Fruit fly (Drosophila melanogaster): ENCODE measurements around the gene Polr2A.

Gene Polr2A

dm6 chrX:11576540-11576939, 6.4 kb upstream of the Polr2A start, which contains the start of gene CG11695 (continued):
- TF ChIP-seq lov (optimal IDR thresholded peaks at IDR 0.05) (no peak), lov (GFP tag; IDR thresholded peaks at IDR 0.05) (no peak), crp (GFP tag; optimal IDR thresholded peaks at IDR 0.05) (peak in 1 of 2 experiments; percentile 67), CG14965 (GFP tag; optimal IDR thresholded peaks at IDR 0.05; ENCODE audit: borderline replicate concordance) (no peak)

dm6 chrX:11573529-11573928, 3.4 kb upstream of the Polr2A start, which contains the start of gene CG11696:
Gene CG11696, plus strand, starts transcription at chrX:11573731.
- TF ChIP-seq amos (GFP tag; IDR thresholded peaks at IDR 0.05; ENCODE audit: partially characterized antibody), result no peak
- no peak for TF ChIP-seq CG31388 (GFP tag; optimal IDR thresholded peaks at IDR 0.05)
- TF ChIP-seq CG10267 (tag; optimal IDR thresholded peaks at IDR 0.05), result peak; percentile 24
- no peak for TF ChIP-seq CG8944 (GFP tag; optimal IDR thresholded peaks at IDR 0.05)
- TF ChIP-seq row (GFP tag; IDR thresholded peaks at IDR 0.05), result peak; percentile 57
- no peak for TF ChIP-seq CTCF (GFP tag; optimal IDR thresholded peaks at IDR 0.05)
- peak; percentile 10 for TF ChIP-seq CG2120 (GFP tag; optimal IDR thresholded peaks at IDR 0.05)
- TF ChIP-seq CG1603 (tag; optimal IDR thresholded peaks at IDR 0.05), result peak; percentile 16
- peak; percentile 26; the same call in 1 of the 2 replicates for TF ChIP-seq CG3847 (GFP tag; IDR thresholded peaks at IDR 0.05)
- no peak for TF ChIP-seq vfl (GFP tag; optimal IDR thresholded peaks at IDR 0.05)
- TF ChIP-seq CG6683 (GFP tag; optimal IDR thresholded peaks at IDR 0.05), result no peak
- no peak for TF ChIP-seq Ssrp (tag; optimal IDR thresholded peaks at IDR 0.05)
- TF ChIP-seq bigmax (GFP tag; optimal IDR thresholded peaks at IDR 0.05), result no peak
- TF ChIP-seq MBD-R2 (GFP tag; IDR thresholded peaks at IDR 0.05), result peak; percentile 73; the same call in 1 of the 2 replicates
- no peak for TF ChIP-seq CG1233 (GFP tag; optimal IDR thresholded peaks at IDR 0.05)
- no peak for TF ChIP-seq sens (GFP tag)
- peak in 1 of 2 experiments; percentile 61 for TF ChIP-seq crp (GFP tag; optimal IDR thresholded peaks at IDR 0.05)
- no peak for TF ChIP-seq CG11247 (GFP tag; IDR thresholded peaks at IDR 0.05)
- no peak for TF ChIP-seq H2.0 (GFP tag; IDR thresholded peaks at IDR 0.05)
- no peak for TF ChIP-seq Hr3 (GFP tag; optimal IDR thresholded peaks at IDR 0.05)
- peak; percentile 83 for TF ChIP-seq Sry-β (GFP tag; optimal IDR thresholded peaks at IDR 0.05)
- no peak for TF ChIP-seq Dp (GFP tag; optimal IDR thresholded peaks at IDR 0.05)
- no peak for TF ChIP-seq CG9727 (GFP tag; optimal IDR thresholded peaks at IDR 0.05)
- peak; percentile 22 for TF ChIP-seq gfzf (GFP tag; optimal IDR thresholded peaks at IDR 0.05)
- peak; percentile 31; the same call in 1 of the 2 replicates for TF ChIP-seq Rfx (GFP tag; IDR thresholded peaks at IDR 0.05)
- no peak for TF ChIP-seq CG17912 (GFP tag; optimal IDR thresholded peaks at IDR 0.05)
- peak; percentile 4 for TF ChIP-seq Nf-YC (tag; optimal IDR thresholded peaks at IDR 0.05)
- TF ChIP-seq Med (GFP tag), result peak; percentile 52
- TF ChIP-seq prd (optimal IDR thresholded peaks at IDR 0.05), result no peak
- TF ChIP-seq prd (GFP tag; IDR thresholded peaks at IDR 0.05), result peak; percentile 9; the same call in 1 of the 3 replicates
- TF ChIP-seq slbo (GFP tag; IDR thresholded peaks at IDR 0.05), result peak; percentile 60
- TF ChIP-seq MESR4 (GFP tag; optimal IDR thresholded peaks at IDR 0.05), result peak; percentile 57
- no peak for TF ChIP-seq ci (GFP tag; IDR thresholded peaks at IDR 0.05)
- no peak for TF ChIP-seq seq (GFP tag; IDR thresholded peaks at IDR 0.05)
- TF ChIP-seq CG9817 (tag; optimal IDR thresholded peaks at IDR 0.05), result no peak
- TF ChIP-seq pzg (GFP tag; optimal IDR thresholded peaks at IDR 0.05), result peak; percentile 21
- TF ChIP-seq CG8290 (GFP tag; optimal IDR thresholded peaks at IDR 0.05), result no peak
- peak in 1 of 2 experiments; percentile 25 for TF ChIP-seq CG8290 (tag; optimal IDR thresholded peaks at IDR 0.05)
- no peak for TF ChIP-seq vnd (GFP tag; IDR thresholded peaks at IDR 0.05; ENCODE audit: partially characterized antibody)
- peak in 1 of 2 experiments; percentile 57 for TF ChIP-seq Pdp1 (GFP tag; optimal IDR thresholded peaks at IDR 0.05)
- TF ChIP-seq CG2889 (GFP tag; IDR thresholded peaks at IDR 0.05), result no peak
- peak; percentile 3 for TF ChIP-seq lilli (GFP tag; optimal IDR thresholded peaks at IDR 0.05)
- TF ChIP-seq CG4328 (GFP tag; optimal IDR thresholded peaks at IDR 0.05), result no peak
- no peak for TF ChIP-seq pan (optimal IDR thresholded peaks at IDR 0.05)
- no peak for TF ChIP-seq pan (GFP tag; optimal IDR thresholded peaks at IDR 0.05 in 1 of 2, IDR thresholded peaks at IDR 0.05 in 1 of 2)

Measured in whole organism, embryonic.